Worm (Caenorhabditis elegans) whole organism, young adult: Measurements from ENCODE around the gene Y55D5A.4.

Experiments used
- F23B12.7 ChIP-seq: sonication (generic microtip); optimal IDR thresholded peaks from 2 replicates; lab custom pipeline; 2017; ENCODE audit warnings: missing genetic modification characterization, mild to moderate bottlenecking, missing compliant biosample characterization, antibody characterized with exemption, moderate library complexity; ENCODE audit not compliant: insufficient read depth
- atf-7 ChIP-seq: sonication (generic microtip); optimal IDR thresholded peaks from 2 replicates; lab custom pipeline; 2017; ENCODE audit warnings: mild to moderate bottlenecking, missing genetic modification characterization, missing compliant biosample characterization
- attf-5 ChIP-seq: fragments of 200-800 bp; sonication (Bioruptor generic); optimal IDR thresholded peaks from 2 replicates; lab custom pipeline; 2018; ENCODE audit warnings: mild to moderate bottlenecking, missing genetic modification characterization, missing compliant biosample characterization
- cebp-1 ChIP-seq, 2 experiments: fragments of 200-800 bp in 1 of 2; sonication (Bioruptor generic) in 1 of 2; sonication (generic microtip) in 1 of 2; IDR thresholded peaks in 1 of 2; optimal IDR thresholded peaks in 1 of 2; 2 replicates each; pipeline versions ENCODE4 v1.3.6 to Lab custom; 2017 to 2022; ENCODE audit warnings: missing compliant biosample characterization in 2 of 2, missing genetic modification characterization in 2 of 2, mild to moderate bottlenecking in 1 of 2, missing genetic modification reagents in 1 of 2, moderate library complexity in 1 of 2
- cebp-2 ChIP-seq: fragments of 200-800 bp; sonication (Bioruptor generic); IDR thresholded peaks from 2 replicates; pipeline ENCODE4 v1.3.6; 2022; ENCODE audit warnings: missing genetic modification characterization, missing compliant biosample characterization
- ceh-100 ChIP-seq: fragments of 200-800 bp; sonication (Bioruptor generic); IDR thresholded peaks from 2 replicates; pipeline ENCODE4 v1.3.6; 2022; ENCODE audit warnings: missing genetic modification reagents, missing genetic modification characterization, missing compliant biosample characterization
- dox-1 ChIP-seq: fragments of 200-800 bp; sonication (Bioruptor generic); IDR thresholded peaks from 2 replicates; pipeline ENCODE4 v1.3.6; 2022; ENCODE audit warnings: missing genetic modification reagents, missing genetic modification characterization, missing compliant biosample characterization
- dpl-1 ChIP-seq: fragments of 150-350 bp; optimal IDR thresholded peaks from 2 replicates; lab custom pipeline; 2014; ENCODE audit warnings: missing biosample characterization, missing genetic modification reagents, missing genetic modification characterization
- egl-18 ChIP-seq: fragments of 200-800 bp; sonication (Bioruptor generic); IDR thresholded peaks from 2 replicates; pipeline ENCODE4 v1.3.6; 2022; ENCODE audit warnings: missing genetic modification reagents, missing genetic modification characterization, missing compliant biosample characterization
- egl-44 ChIP-seq: fragments of 200-800 bp; sonication (Bioruptor generic); IDR thresholded peaks from 2 replicates; pipeline ENCODE4 v1.3.6; 2022; ENCODE audit warnings: missing genetic modification reagents, missing genetic modification characterization, missing compliant biosample characterization
- egrh-3 ChIP-seq: fragments of 200-800 bp; sonication (Bioruptor generic); IDR thresholded peaks from 2 replicates; pipeline ENCODE4 v1.3.6; 2022; ENCODE audit warnings: missing genetic modification reagents, missing genetic modification characterization, missing compliant biosample characterization
- hmg-1.2 ChIP-seq: fragments of 200-800 bp; sonication (Bioruptor generic); IDR thresholded peaks from 2 replicates; pipeline ENCODE4 v1.3.6; 2022; ENCODE audit warnings: missing genetic modification reagents, missing genetic modification characterization, missing compliant biosample characterization
- hrde-1 ChIP-seq: sonication (generic microtip); optimal IDR thresholded peaks from 2 replicates; lab custom pipeline; 2016; ENCODE audit warnings: missing genetic modification characterization, mild to moderate bottlenecking, missing compliant biosample characterization, moderate library complexity, missing genotype, missing genetic modification reagents, borderline replicate concordance
- let-607 ChIP-seq, 2 experiments: fragments of 200-800 bp in 1 of 2; sonication (Bioruptor generic) in 1 of 2; sonication (generic microtip) in 1 of 2; optimal IDR thresholded peaks; 2 replicates each; lab custom pipeline; 2016 to 2018; ENCODE audit warnings: mild to moderate bottlenecking in 2 of 2, missing compliant biosample characterization in 2 of 2, missing genetic modification characterization in 2 of 2, moderate library complexity in 2 of 2, missing genotype in 1 of 2
- lin-40 ChIP-seq: sonication (generic microtip); optimal IDR thresholded peaks from 2 replicates; lab custom pipeline; 2016; ENCODE audit warnings: missing genetic modification characterization, mild to moderate bottlenecking, missing compliant biosample characterization, missing genotype, missing genetic modification reagents
- madf-6 ChIP-seq: fragments of 200-800 bp; sonication (Bioruptor generic); IDR thresholded peaks from 2 replicates; pipeline ENCODE4 v1.3.6; 2022; ENCODE audit warnings: missing genetic modification reagents, missing genetic modification characterization, missing compliant biosample characterization
- mcd-1 ChIP-seq: fragments of 200-800 bp; sonication (Bioruptor generic); IDR thresholded peaks from 2 replicates; pipeline ENCODE4 v1.3.6; 2022; ENCODE audit warnings: missing genetic modification reagents, missing genetic modification characterization, missing compliant biosample characterization
- nfya-1 ChIP-seq: sonication (generic microtip); optimal IDR thresholded peaks from 2 replicates; lab custom pipeline; 2017; ENCODE audit warnings: antibody characterized with exemption, missing compliant biosample characterization, missing genetic modification characterization, borderline replicate concordance; ENCODE audit not compliant: insufficient read depth
- nhr-80 ChIP-seq: sonication (generic microtip); optimal IDR thresholded peaks from 2 replicates; lab custom pipeline; 2016; ENCODE audit warnings: missing genetic modification characterization, missing compliant biosample characterization
- nhr-90 ChIP-seq: sonication (generic microtip); optimal IDR thresholded peaks from 2 replicates; lab custom pipeline; 2016; ENCODE audit warnings: missing genotype, mild to moderate bottlenecking, missing genetic modification characterization, missing compliant biosample characterization
- pbrm-1 ChIP-seq: fragments of 200-800 bp; sonication (Bioruptor generic); IDR thresholded peaks from 2 replicates; pipeline ENCODE4 v1.3.6; 2022; ENCODE audit warnings: missing genetic modification reagents, missing genetic modification characterization, missing compliant biosample characterization
- pha-4 ChIP-seq: fragments of 150-350 bp; sonication (generic microtip); optimal IDR thresholded peaks from 2 replicates; lab custom pipeline; 2014; ENCODE audit warnings: missing biosample characterization, missing genetic modification reagents, missing genetic modification characterization
- rcor-1 ChIP-seq: fragments of 200-800 bp; sonication (Bioruptor generic); IDR thresholded peaks from 2 replicates; pipeline ENCODE4 v1.3.6; 2022; ENCODE audit warnings: missing genetic modification reagents, missing genetic modification characterization, missing compliant biosample characterization
- rpc-1 ChIP-seq, 2 experiments: fragments of 150-350 bp in 1 of 2; sonication (generic microtip) in 1 of 2; optimal IDR thresholded peaks; 2 replicates each; lab custom pipeline; 2014 to 2018; ENCODE audit warnings: missing biosample characterization in 1 of 2, missing genetic modification characterization in 1 of 2, missing genetic modification reagents in 1 of 2, missing genotype in 1 of 2
- sdz-38 ChIP-seq: sonication (generic microtip); optimal IDR thresholded peaks from 2 replicates; lab custom pipeline; 2016; ENCODE audit warnings: missing genotype, missing genetic modification characterization, missing compliant biosample characterization
- snpc-3.4 ChIP-seq: sonication (generic microtip); optimal IDR thresholded peaks from 2 replicates; lab custom pipeline; 2017; ENCODE audit warnings: missing genetic modification characterization, mild to moderate bottlenecking, missing compliant biosample characterization, antibody characterized with exemption, moderate library complexity, missing genotype, missing genetic modification reagents
- sptf-2 ChIP-seq: fragments of 200-800 bp; sonication (Bioruptor generic); optimal IDR thresholded peaks from 2 replicates; lab custom pipeline; 2018; ENCODE audit warnings: mild to moderate bottlenecking, missing genetic modification characterization, missing compliant biosample characterization
- tbp1 ChIP-seq: fragments of 200-800 bp; sonication (Bioruptor generic); optimal IDR thresholded peaks from 2 replicates; lab custom pipeline; 2018; ENCODE audit warnings: mild to moderate bottlenecking, missing genetic modification characterization, missing compliant biosample characterization
- tlf-1 ChIP-seq: fragments of 200-800 bp; sonication (Bioruptor generic); optimal IDR thresholded peaks from 2 replicates; lab custom pipeline; 2018; ENCODE audit warnings: mild to moderate bottlenecking, missing genetic modification characterization, missing compliant biosample characterization
- zfh-2 ChIP-seq: fragments of 200-800 bp; sonication (Bioruptor generic); conservative IDR thresholded peaks from 2 replicates; pipeline ENCODE4 v1.3.6; 2022; ENCODE audit warnings: missing genetic modification reagents, missing genetic modification characterization, missing compliant biosample characterization
- zim-3 ChIP-seq: sonication (generic microtip); optimal IDR thresholded peaks from 2 replicates; lab custom pipeline; 2017; ENCODE audit warnings: mild to moderate bottlenecking, missing genetic modification characterization, moderate library complexity, missing compliant biosample characterization
- ztf-28 ChIP-seq: fragments of 200-800 bp; sonication (Bioruptor generic); IDR thresholded peaks from 2 replicates; pipeline ENCODE4 v1.3.6; 2022; ENCODE audit warnings: missing genetic modification reagents, missing genetic modification characterization, missing compliant biosample characterization
- ztf-3 ChIP-seq: fragments of 200-800 bp; sonication (Bioruptor generic); optimal IDR thresholded peaks from 2 replicates; lab custom pipeline; 2018; ENCODE audit warnings: mild to moderate bottlenecking, missing genetic modification characterization, missing compliant biosample characterization

Y55D5A.4 gene

DNA sequence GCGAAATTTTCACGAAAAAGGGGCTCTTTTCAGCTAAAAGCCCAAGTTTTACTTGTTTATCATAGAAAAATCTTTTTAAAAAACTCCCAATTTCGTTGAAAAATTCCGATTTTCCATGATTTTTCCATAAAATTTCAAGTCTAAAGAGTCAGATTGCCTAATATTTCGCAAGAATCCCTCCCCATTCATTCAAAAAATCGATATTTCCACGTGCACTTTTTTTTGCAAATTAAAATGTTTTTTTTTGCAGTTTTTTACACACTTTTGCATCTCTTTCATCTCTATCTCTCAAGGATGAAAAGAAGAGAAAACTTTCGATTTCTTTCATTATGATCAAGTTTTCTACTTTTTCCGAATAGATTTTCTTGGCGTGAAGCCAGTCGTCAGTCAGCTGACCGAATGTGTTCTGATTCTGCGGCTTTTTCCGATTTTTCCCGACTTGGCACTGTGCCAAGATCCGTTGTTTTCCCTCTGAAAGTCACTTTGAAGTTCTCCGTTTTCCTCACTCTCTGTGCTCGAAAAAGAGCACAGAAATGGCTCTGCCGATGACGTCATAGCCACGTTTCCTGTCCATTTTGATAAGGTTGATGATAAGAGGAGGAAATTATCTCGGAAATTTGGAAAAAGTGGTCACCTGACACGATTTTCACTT lies 41.4 kb downstream of the Y55D5A.4 start:
- no peak for TF ChIP-seq sptf-2 (GFP tag; lab: Kevin White, UChicago)
- peak; percentile 82 for TF ChIP-seq nhr-80
- TF ChIP-seq F23B12.7 (tag; lab: Kevin White, UChicago) = no peak
- peak; percentile 30 for TF ChIP-seq lin-40
- no peak for TF ChIP-seq pbrm-1 (GFP tag; lab: Robert Waterston, UW)
- TF ChIP-seq sdz-38 (tag; lab: Kevin White, UChicago) = no peak
- 0 out of 2 replicates have a peak, but pooled peaks have one; percentile 25 for TF ChIP-seq mcd-1
- TF ChIP-seq nfya-1 = no peak
- no peak for TF ChIP-seq egrh-3 (GFP tag; lab: Robert Waterston, UW)
- TF ChIP-seq snpc-3.4 (tag; lab: Kevin White, UChicago) = no peak
- TF ChIP-seq let-607 (tag; optimal IDR thresholded peaks at IDR 0.05; lab: Kevin White, UChicago) = peak in 1 of 2 experiments; percentile 26
- peak; percentile 20 for TF ChIP-seq tbp1
- no peak for TF ChIP-seq pha-4 (tag; lab: Kevin White, UChicago)
- TF ChIP-seq hrde-1 (tag; lab: Kevin White, UChicago) = no peak
- TF ChIP-seq ceh-100 (GFP tag; lab: Robert Waterston, UW) = no peak
- TF ChIP-seq cebp-2 (GFP tag; lab: Robert Waterston, UW) = no peak
- TF ChIP-seq ztf-3 (GFP tag; lab: Kevin White, UChicago) = no peak
- no peak for TF ChIP-seq zim-3 (tag; lab: Kevin White, UChicago)
- no peak for TF ChIP-seq ztf-28 (GFP tag; lab: Robert Waterston, UW)
- no peak for TF ChIP-seq dpl-1 (GFP tag; lab: Kevin White, UChicago)
- TF ChIP-seq cebp-1 (GFP tag; IDR thresholded peaks at IDR 0.05; lab: Robert Waterston, UW) = no peak
- peak; percentile 84 for TF ChIP-seq cebp-1 (tag; optimal IDR thresholded peaks at IDR 0.05; lab: Kevin White, UChicago)
- TF ChIP-seq atf-7 (tag; lab: Kevin White, UChicago) = peak; percentile 95
- peak; percentile 61; the same call in 1 of the 2 replicates for TF ChIP-seq dox-1
- TF ChIP-seq attf-5 (GFP tag; lab: Kevin White, UChicago) = peak; percentile 25
- peak; percentile 11 for TF ChIP-seq tlf-1 (GFP tag; lab: Kevin White, UChicago)
- no peak for TF ChIP-seq rpc-1 (optimal IDR thresholded peaks at IDR 0.05; lab: Kevin White, UChicago)
- TF ChIP-seq rpc-1 (tag; optimal IDR thresholded peaks at IDR 0.05; lab: Kevin White, UChicago) = no peak
- peak; percentile 3 for TF ChIP-seq nhr-90 (tag; lab: Kevin White, UChicago)

DNA sequence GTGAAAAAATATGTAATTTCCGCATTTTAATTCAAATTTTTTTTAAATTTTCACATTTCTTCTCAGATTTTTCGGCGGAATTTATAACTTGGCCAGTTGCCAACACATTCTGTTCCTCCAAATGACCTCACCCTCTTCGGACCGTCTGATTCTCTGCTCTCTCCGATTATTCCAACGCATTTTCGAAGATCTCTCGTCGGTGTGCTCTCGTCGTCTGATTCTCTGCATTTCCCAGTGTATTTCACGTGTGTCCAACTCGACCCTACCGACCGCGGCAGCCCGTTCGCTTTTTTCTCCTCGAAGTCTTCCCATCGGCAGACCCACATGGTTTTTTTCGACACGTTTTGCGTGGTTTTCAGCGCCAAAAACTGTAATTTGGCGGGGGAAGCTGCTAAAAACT lies 42.6 kb downstream of the Y55D5A.4 start:
- TF ChIP-seq egl-44 (GFP tag; lab: Robert Waterston, UW) (no peak), madf-6 (GFP tag; lab: Robert Waterston, UW) (0 out of 2 replicates have a peak, but pooled peaks have one; percentile 18), cebp-1 (GFP tag; IDR thresholded peaks at IDR 0.05; lab: Robert Waterston, UW) (no peak), cebp-1 (tag; optimal IDR thresholded peaks at IDR 0.05; lab: Kevin White, UChicago) (peak; percentile 37), hmg-1.2 (GFP tag; lab: Robert Waterston, UW) (peak; percentile 95), egl-18 (GFP tag; lab: Robert Waterston, UW) (no peak), attf-5 (GFP tag; lab: Kevin White, UChicago) (peak; percentile 38), rcor-1 (GFP tag; lab: Robert Waterston, UW) (0 out of 2 replicates have a peak, but pooled peaks have one; percentile 25), mcd-1 (peak; percentile 36), zfh-2 (GFP tag; lab: Robert Waterston, UW) (peak; percentile 50; the same call in 1 of the 2 replicates)
